Fruit fly (Drosophila melanogaster) whole organism, embryonic: ENCODE results near the gene Tpr2.

Experiments
- Adf1 ChIP-seq: fragments of 200-800 bp; sonication (Bioruptor generic); IDR thresholded peaks from 2 replicates; pipeline ENCODE4 v1.3.6; 2022; ENCODE audit warnings: missing biosample characterization, missing genetic modification characterization
- Asciz ChIP-seq: fragments of 200-800 bp; sonication (Bioruptor generic); optimal IDR thresholded peaks from 2 replicates; lab custom pipeline; 2017; ENCODE audit warnings: missing biosample characterization, mild to moderate bottlenecking, missing genetic modification characterization, missing genetic modification reagents
- Atf-2 ChIP-seq: fragments of 200-800 bp; sonication (Bioruptor generic); optimal IDR thresholded peaks from 2 replicates; lab custom pipeline; 2016; ENCODE audit warnings: missing biosample characterization, missing genetic modification characterization
- CG1024 ChIP-seq: fragments of 200-800 bp; sonication (Bioruptor generic); IDR thresholded peaks from 2 replicates; pipeline ENCODE4 v1.3.6; 2022; ENCODE audit warnings: missing biosample characterization, missing genetic modification characterization
- CG10321 ChIP-seq: fragments of 200-800 bp; sonication (Bioruptor generic); IDR thresholded peaks from 2 replicates; pipeline ENCODE4 v1.3.6; 2022; ENCODE audit warnings: missing biosample characterization, missing genetic modification characterization
- CG10543 ChIP-seq: fragments of 200-800 bp; sonication (Bioruptor generic); optimal IDR thresholded peaks from 3 replicates; lab custom pipeline; 2017; ENCODE audit warnings: missing biosample characterization, mild to moderate bottlenecking, missing genetic modification characterization, moderate library complexity
- CG13624 ChIP-seq: fragments of 200-800 bp; sonication (Bioruptor generic); optimal IDR thresholded peaks from 2 replicates; lab custom pipeline; 2016; ENCODE audit warnings: missing biosample characterization, missing genetic modification characterization
- CG13775 ChIP-seq: fragments of 200-800 bp; sonication (Bioruptor generic); optimal IDR thresholded peaks from 3 replicates; lab custom pipeline; 2017; ENCODE audit warnings: missing biosample characterization, mild to moderate bottlenecking, missing genetic modification characterization
- CG14965 ChIP-seq: fragments of 200-800 bp; sonication (Bioruptor generic); optimal IDR thresholded peaks from 2 replicates; lab custom pipeline; 2016; ENCODE audit warnings: missing biosample characterization, missing genetic modification characterization, borderline replicate concordance
- CG1603 ChIP-seq: fragments of 200-800 bp; sonication (Bioruptor generic); optimal IDR thresholded peaks from 2 replicates; lab custom pipeline; 2019; ENCODE audit warnings: missing biosample characterization, mild to moderate bottlenecking, missing genetic modification characterization, moderate library complexity
- CG2199 ChIP-seq: fragments of 200-800 bp; sonication (Bioruptor generic); IDR thresholded peaks from 3 replicates; pipeline ENCODE4 v1.3.6; 2022; ENCODE audit warnings: missing biosample characterization, missing genetic modification characterization
- CG33213 ChIP-seq: fragments of 200-800 bp; sonication (Bioruptor generic); optimal IDR thresholded peaks from 3 replicates; lab custom pipeline; 2016; ENCODE audit warnings: missing biosample characterization, missing genetic modification characterization
- CG43689 ChIP-seq: fragments of 200-800 bp; sonication (Bioruptor generic); IDR thresholded peaks from 2 replicates; pipeline ENCODE4 v1.3.6; 2022; ENCODE audit warnings: missing biosample characterization, missing genetic modification characterization
- CG4707 ChIP-seq: fragments of 200-800 bp; sonication (Bioruptor generic); optimal IDR thresholded peaks from 2 replicates; lab custom pipeline; 2018; ENCODE audit warnings: missing biosample characterization, mild to moderate bottlenecking, missing genetic modification characterization, moderate library complexity
- CG4854 ChIP-seq: fragments of 200-800 bp; sonication (Bioruptor generic); optimal IDR thresholded peaks from 2 replicates; lab custom pipeline; 2016; ENCODE audit warnings: missing biosample characterization, missing genetic modification characterization, inconsistent platforms
- CG5953 ChIP-seq: fragments of 200-800 bp; sonication (Bioruptor generic); IDR thresholded peaks from 2 replicates; pipeline ENCODE4 v1.3.6; 2022; ENCODE audit warnings: missing biosample characterization, missing genetic modification characterization
- D ChIP-seq, 2 experiments: fragments of 200-800 bp in 1 of 2; fragments of >200 bp in 1 of 2; sonication (Bioruptor generic) in 1 of 2; optimal IDR thresholded peaks; 2 replicates in 1 of 2; 3 replicates in 1 of 2; lab custom pipeline; 2017; ENCODE audit warnings: mild to moderate bottlenecking in 1 of 2, missing biosample characterization in 1 of 2, missing genetic modification characterization in 1 of 2, missing genetic modification reagents in 1 of 2
- Dfd ChIP-seq, 2 experiments: fragments of >200 bp; optimal IDR thresholded peaks; 2 replicates each; lab custom pipeline; 2017; ENCODE audit warnings: missing biosample characterization in 2 of 2, missing genetic modification characterization in 2 of 2
- GATAe ChIP-seq: fragments of 200-800 bp; sonication (Bioruptor generic); conservative IDR thresholded peaks from 2 replicates; pipeline ENCODE4 v1.3.6; 2022; ENCODE audit warnings: missing biosample characterization, missing genetic modification characterization
- HHEX ChIP-seq: fragments of 200-800 bp; sonication (Bioruptor generic); optimal IDR thresholded peaks from 3 replicates; lab custom pipeline; 2017; ENCODE audit warnings: missing biosample characterization, mild to moderate bottlenecking, missing genetic modification characterization, missing genetic modification reagents
- Hmx ChIP-seq: fragments of 200-800 bp; sonication (Bioruptor generic); optimal IDR thresholded peaks from 2 replicates; lab custom pipeline; 2016; ENCODE audit warnings: missing biosample characterization, missing genetic modification characterization
- Hr39 ChIP-seq: fragments of >200 bp; optimal IDR thresholded peaks from 2 replicates; lab custom pipeline; 2017
- MESR4 ChIP-seq: fragments of 200-800 bp; sonication (Bioruptor generic); optimal IDR thresholded peaks from 2 replicates; lab custom pipeline; 2018; ENCODE audit warnings: missing biosample characterization, mild to moderate bottlenecking, missing genetic modification characterization, moderate library complexity
- Mad ChIP-seq: fragments of 200-800 bp; sonication (Bioruptor generic); optimal IDR thresholded peaks from 2 replicates; lab custom pipeline; 2016; ENCODE audit warnings: missing biosample characterization, missing genetic modification characterization
- NC2β ChIP-seq: fragments of 200-800 bp; sonication (Bioruptor generic); optimal IDR thresholded peaks from 2 replicates; lab custom pipeline; 2016; ENCODE audit warnings: missing biosample characterization, missing genetic modification characterization
- Nf-YB ChIP-seq: fragments of 200-800 bp; sonication (Bioruptor generic); optimal IDR thresholded peaks from 3 replicates; lab custom pipeline; 2019; ENCODE audit warnings: missing biosample characterization, mild to moderate bottlenecking, missing genetic modification characterization, moderate library complexity
- Nf-YC ChIP-seq: fragments of 200-800 bp; optimal IDR thresholded peaks from 3 replicates; lab custom pipeline; 2019; ENCODE audit warnings: missing biosample characterization, mild to moderate bottlenecking, missing genetic modification characterization, moderate library complexity
- Optix ChIP-seq: fragments of 200-800 bp; sonication (Bioruptor generic); IDR thresholded peaks from 3 replicates; pipeline ENCODE4 v1.3.6; 2022; ENCODE audit warnings: missing biosample characterization, missing genetic modification characterization
- Pdp1 ChIP-seq, 2 experiments: fragments of 200-800 bp; sonication (Bioruptor generic); optimal IDR thresholded peaks; 3 replicates each; lab custom pipeline; 2016; ENCODE audit warnings: missing biosample characterization in 2 of 2, missing genetic modification characterization in 2 of 2, mild to moderate bottlenecking in 1 of 2, moderate library complexity in 1 of 2
- ab ChIP-seq: fragments of 200-800 bp; sonication (Bioruptor generic); optimal IDR thresholded peaks from 2 replicates; lab custom pipeline; 2016; ENCODE audit warnings: missing biosample characterization, missing genetic modification characterization
- abd-A ChIP-seq: fragments of 200-800 bp; sonication (Bioruptor generic); optimal IDR thresholded peaks from 3 replicates; lab custom pipeline; 2019; ENCODE audit warnings: missing biosample characterization, mild to moderate bottlenecking, missing genetic modification characterization, moderate library complexity
- bcd ChIP-seq: fragments of 200-800 bp; sonication (Bioruptor generic); optimal IDR thresholded peaks from 2 replicates; lab custom pipeline; 2017; ENCODE audit warnings: missing biosample characterization, mild to moderate bottlenecking, missing genetic modification characterization
- chif ChIP-seq, 2 experiments: fragments of 200-800 bp; sonication (Bioruptor generic); optimal IDR thresholded peaks; 3 replicates each; lab custom pipeline; 2016; ENCODE audit warnings: missing biosample characterization in 2 of 2, missing genetic modification characterization in 2 of 2
- cwo ChIP-seq: fragments of 200-800 bp; sonication (Bioruptor generic); optimal IDR thresholded peaks from 3 replicates; lab custom pipeline; 2017; ENCODE audit warnings: missing biosample characterization, missing genetic modification characterization, mild to moderate bottlenecking, moderate library complexity, missing genetic modification reagents
- en ChIP-seq: fragments of 200-800 bp; sonication (Bioruptor generic); optimal IDR thresholded peaks from 2 replicates; lab custom pipeline; 2016; ENCODE audit warnings: missing biosample characterization, missing genetic modification characterization
- fru ChIP-seq: fragments of >200 bp; optimal IDR thresholded peaks from 2 replicates; lab custom pipeline; 2017
- gem ChIP-seq: fragments of 200-800 bp; sonication (Bioruptor generic); optimal IDR thresholded peaks from 2 replicates; lab custom pipeline; 2019; ENCODE audit warnings: missing biosample characterization, mild to moderate bottlenecking, missing genetic modification characterization, moderate library complexity
- gro ChIP-seq: fragments of 200-800 bp; sonication (Bioruptor generic); optimal IDR thresholded peaks from 2 replicates; lab custom pipeline; 2016; ENCODE audit warnings: missing biosample characterization, missing genetic modification characterization
- kah ChIP-seq: fragments of 200-800 bp; sonication (Bioruptor generic); optimal IDR thresholded peaks from 2 replicates; lab custom pipeline; 2018; ENCODE audit warnings: missing biosample characterization, mild to moderate bottlenecking, missing genetic modification characterization
- nerfin-1 ChIP-seq: fragments of 200-800 bp; sonication (Bioruptor generic); optimal IDR thresholded peaks from 3 replicates; lab custom pipeline; 2019; ENCODE audit warnings: missing biosample characterization, mild to moderate bottlenecking, missing genetic modification characterization, moderate library complexity
- pb ChIP-seq: fragments of 200-800 bp; sonication (Bioruptor generic); optimal IDR thresholded peaks from 3 replicates; lab custom pipeline; 2016; ENCODE audit warnings: missing biosample characterization, missing genetic modification characterization
- run ChIP-seq: fragments of 200-800 bp; sonication (Bioruptor generic); optimal IDR thresholded peaks from 3 replicates; lab custom pipeline; 2018; ENCODE audit warnings: missing biosample characterization, mild to moderate bottlenecking, missing genetic modification characterization
- sens ChIP-seq: fragments of 200-800 bp; sonication (Bioruptor generic); peaks from one replicate; lab custom pipeline; 2016; ENCODE audit warnings: missing biosample characterization, missing genetic modification characterization
- seq ChIP-seq: fragments of 200-800 bp; sonication (Bioruptor generic); IDR thresholded peaks from 2 replicates; pipeline ENCODE4 v1.3.6; 2022; ENCODE audit warnings: missing biosample characterization, missing genetic modification characterization
- sim ChIP-seq: fragments of 200-800 bp; sonication (Bioruptor generic); IDR thresholded peaks from 2 replicates; pipeline ENCODE4 v1.3.6; 2022; ENCODE audit warnings: missing biosample characterization, missing genetic modification characterization
- slbo ChIP-seq: fragments of 200-800 bp; sonication (Bioruptor generic); IDR thresholded peaks from 2 replicates; pipeline ENCODE4 v1.3.6; 2022; ENCODE audit warnings: missing biosample characterization, missing genetic modification characterization
- slou ChIP-seq: fragments of 200-800 bp; sonication (Bioruptor generic); optimal IDR thresholded peaks from 3 replicates; lab custom pipeline; 2016; ENCODE audit warnings: missing biosample characterization, missing genetic modification characterization
- ssp ChIP-seq: fragments of 200-800 bp; sonication (Bioruptor generic); IDR thresholded peaks from 2 replicates; pipeline ENCODE4 v1.3.6; 2022; ENCODE audit warnings: missing biosample characterization, missing genetic modification characterization
- stwl ChIP-seq: fragments of 200-800 bp; sonication (Bioruptor generic); optimal IDR thresholded peaks from 3 replicates; lab custom pipeline; 2018; ENCODE audit warnings: missing biosample characterization, mild to moderate bottlenecking, missing genetic modification characterization, moderate library complexity

Gene Tpr2

dm6 chr2L:16486001-16486793 is 5.1 kb upstream of the Tpr2 start (continued):
- TF ChIP-seq gem (tag; lab: Kevin White, UChicago), result peak; percentile 33
- peak; percentile 57; the same call in 1 of the 2 replicates for TF ChIP-seq CG1024 (GFP tag; lab: Robert Waterston, UW)
- peak; percentile 67 for TF ChIP-seq bcd (GFP tag; lab: Kevin White, UChicago)
- TF ChIP-seq slbo (GFP tag; lab: Robert Waterston, UW), result peak; percentile 62
- TF ChIP-seq CG4707 (GFP tag; lab: Kevin White, UChicago), result peak; percentile 33
- no peak for TF ChIP-seq en (GFP tag; lab: Kevin White, UChicago)
- peak; percentile 56; the same call in 2 of the 3 replicates for TF ChIP-seq CG2199 (GFP tag; lab: Robert Waterston, UW)
- peak; percentile 98 for TF ChIP-seq Nf-YB
- peak; percentile 8 for TF ChIP-seq kah (GFP tag; lab: Kevin White, UChicago)
- TF ChIP-seq CG4854 (GFP tag; lab: Kevin White, UChicago), result peak; percentile 46
- TF ChIP-seq CG10321 (GFP tag; lab: Robert Waterston, UW), result peak; percentile 96
- no peak; the same call in 1 of the 2 replicates for TF ChIP-seq CG5953 (GFP tag; lab: Robert Waterston, UW)
- no peak for TF ChIP-seq slou (GFP tag; lab: Kevin White, UChicago)
- no peak for TF ChIP-seq ssp
- TF ChIP-seq Adf1, result peak; percentile 93
- TF ChIP-seq CG1603 (tag; lab: Kevin White, UChicago), result peak; percentile 42
- TF ChIP-seq ab, result no peak
- TF ChIP-seq Hr39 (lab: Kevin White, UChicago), result no peak
- peak; percentile 45 for TF ChIP-seq Asciz (GFP tag; lab: Kevin White, UChicago)
- peak; percentile 20 for TF ChIP-seq Atf-2 (GFP tag; lab: Kevin White, UChicago)
- TF ChIP-seq gro, result peak; percentile 31
- TF ChIP-seq pb, result peak; percentile 62
- TF ChIP-seq Optix, result 0 out of 3 replicates have a peak, but pooled peaks have one; percentile 42
- TF ChIP-seq seq, result peak; percentile 50; the same call in 1 of the 2 replicates
- no peak for TF ChIP-seq Dfd (GFP tag; optimal IDR thresholded peaks at IDR 0.05; lab: Kevin White, UChicago)
- TF ChIP-seq CG13624, result peak; percentile 10
- peak; percentile 62 for TF ChIP-seq abd-A (tag; lab: Kevin White, UChicago)
- no peak for TF ChIP-seq run (tag; lab: Kevin White, UChicago)
- peak; percentile 58 for TF ChIP-seq NC2β (GFP tag; lab: Kevin White, UChicago)
- peak; percentile 58 for TF ChIP-seq CG33213
- peak; percentile 84 for TF ChIP-seq D (optimal IDR thresholded peaks at IDR 0.05; lab: Kevin White, UChicago)
- peak; percentile 53 for TF ChIP-seq D (GFP tag; optimal IDR thresholded peaks at IDR 0.05; lab: Kevin White, UChicago)
- TF ChIP-seq Pdp1 (GFP tag; optimal IDR thresholded peaks at IDR 0.05; lab: Kevin White, UChicago), result peak in 1 of 2 experiments; percentile 90
- TF ChIP-seq nerfin-1 (tag; lab: Kevin White, UChicago), result peak; percentile 37
- TF ChIP-seq fru (lab: Kevin White, UChicago), result no peak
- peak; percentile 48 for TF ChIP-seq HHEX (GFP tag; lab: Kevin White, UChicago)
- TF ChIP-seq CG43689 (GFP tag; lab: Robert Waterston, UW), result no peak
- no peak for TF ChIP-seq GATAe
- TF ChIP-seq sens (GFP tag; lab: Kevin White, UChicago), result peak; percentile 89
- peak; percentile 15 for TF ChIP-seq CG14965
- TF ChIP-seq stwl (tag; lab: Kevin White, UChicago), result peak; percentile 11
- TF ChIP-seq cwo (GFP tag; lab: Kevin White, UChicago), result no peak
- peak; percentile 20 for TF ChIP-seq CG10543 (GFP tag; lab: Kevin White, UChicago)
- TF ChIP-seq Mad (GFP tag; lab: Kevin White, UChicago), result peak; percentile 5
- TF ChIP-seq Hmx (GFP tag; lab: Kevin White, UChicago), result no peak
- TF ChIP-seq CG13775, result peak; percentile 33
- TF ChIP-seq Nf-YC, result peak; percentile 98
- no peak for TF ChIP-seq MESR4 (GFP tag; lab: Kevin White, UChicago)
- 0 out of 2 replicates have a peak, but pooled peaks have one; percentile 37 for TF ChIP-seq sim
- peak; percentile 35 to 38 for TF ChIP-seq chif (GFP tag; optimal IDR thresholded peaks at IDR 0.05; lab: Kevin White, UChicago)
